Worm (Caenorhabditis elegans): ENCODE data around the gene Y45F3A.9.

The Y45F3A.9 gene

DNA sequence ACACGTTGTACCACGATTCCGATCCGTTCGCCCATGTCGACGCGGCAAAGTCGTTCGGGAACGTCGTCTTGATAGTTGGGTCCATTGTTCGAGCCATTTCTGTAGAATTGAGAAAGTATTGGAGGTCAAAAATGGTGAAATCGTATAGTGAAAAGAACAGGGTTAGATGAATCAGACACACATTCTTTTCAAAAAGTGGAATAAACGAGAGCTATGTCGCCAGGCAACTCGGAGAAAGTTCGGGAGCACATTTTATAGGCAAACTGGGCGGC is 38.4 kb upstream of the Y45F3A.9 start, which contains the start of gene Y39A1A.9:
Gene Y39A1A.9 (minus strand): TSS at position 99 of the 272 bp plus-strand sequence.
- TF ChIP-seq sup-37 (GFP tag; optimal IDR thresholded peaks at IDR 0.05) (no peak), ztf-4 (tag; optimal IDR thresholded peaks at IDR 0.05) (no peak), elt-3 (tag; optimal IDR thresholded peaks at IDR 0.05) (no peak), C16A3.4 (tag; optimal IDR thresholded peaks at IDR 0.05) (no peak), dpl-1 (GFP tag; optimal IDR thresholded peaks at IDR 0.05) (no peak), nhr-77 (tag; optimal IDR thresholded peaks at IDR 0.05) (no peak), unc-86 (tag; optimal IDR thresholded peaks at IDR 0.05) (no peak), snu-23 (GFP tag; optimal IDR thresholded peaks at IDR 0.05) (no peak), efl-3 (GFP tag; optimal IDR thresholded peaks at IDR 0.05) (no peak), lin-13 (GFP tag; optimal IDR thresholded peaks at IDR 0.05) (no peak), isw-1 (GFP tag; IDR thresholded peaks at IDR 0.05) (no peak), mab-9 (GFP tag; IDR thresholded peaks at IDR 0.05) (no peak)

DNA sequence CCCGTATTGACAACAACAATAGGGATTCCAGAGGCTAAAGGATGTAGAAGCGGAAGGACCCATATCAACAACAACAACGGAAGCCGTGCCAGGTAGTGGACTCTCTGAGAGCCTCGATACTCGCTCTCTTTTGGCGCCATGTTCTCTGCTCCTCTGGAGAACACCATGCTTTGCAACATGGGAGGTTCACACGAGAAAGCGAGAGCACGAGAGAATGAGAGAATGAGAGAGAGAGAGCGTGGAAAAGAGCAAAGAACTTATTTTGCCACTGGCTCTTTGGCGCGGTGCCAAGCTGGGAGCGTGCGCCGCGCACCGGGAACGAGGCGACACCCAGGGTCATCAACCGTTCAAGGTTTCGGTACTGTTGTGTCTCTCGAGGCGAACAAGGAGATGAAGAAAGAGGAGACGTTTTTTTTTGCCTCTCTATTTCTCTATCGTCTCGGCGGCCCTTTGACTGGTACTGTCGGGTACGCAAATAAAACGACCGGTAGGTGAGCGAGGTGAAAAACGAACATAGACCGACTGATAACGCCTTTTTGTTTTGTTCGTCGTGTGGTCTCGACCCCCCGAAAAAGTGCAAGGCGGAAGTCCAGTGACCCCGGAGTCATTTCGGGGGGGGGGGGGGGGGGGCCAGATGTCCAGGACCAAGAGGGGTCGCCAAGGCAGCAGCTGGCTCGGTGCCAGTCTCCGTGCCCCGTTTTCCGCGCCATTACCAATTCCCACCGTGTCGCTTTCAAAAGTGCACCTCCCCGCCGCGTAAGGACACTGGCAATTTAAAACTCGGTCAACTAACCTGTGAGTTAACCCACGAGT is 37.8 kb upstream of the Y45F3A.9 start, which contains the start of gene Y39A1A.10:
Gene Y39A1A.10 (plus strand): TSS at position 139 of the 813 bp plus-strand sequence.
- TF ChIP-seq hlh-4 (tag; optimal IDR thresholded peaks at IDR 0.05) = no peak
- TF ChIP-seq ceh-82 (tag; optimal IDR thresholded peaks at IDR 0.05) = no peak
- TF ChIP-seq isw-1 (GFP tag; IDR thresholded peaks at IDR 0.05) = no peak
- no peak for TF ChIP-seq fkh-10 (GFP tag; optimal IDR thresholded peaks at IDR 0.05)
- TF ChIP-seq ceh-8 (GFP tag; optimal IDR thresholded peaks at IDR 0.05) = peak; percentile 89
- TF ChIP-seq rnt-1 (tag; optimal IDR thresholded peaks at IDR 0.05) = peak; percentile 10
- peak in 1 of 6 experiments; percentile 0 for TF ChIP-seq elt-3 (tag; optimal IDR thresholded peaks at IDR 0.05)
- TF ChIP-seq lin-14 (GFP tag; optimal IDR thresholded peaks at IDR 0.05) = peak; percentile 72
- peak; percentile 26 for TF ChIP-seq jun-1 (tag; optimal IDR thresholded peaks at IDR 0.05)
- TF ChIP-seq skn-1 (tag; optimal IDR thresholded peaks at IDR 0.05) = no peak
- no peak for TF ChIP-seq nhr-11 (tag; optimal IDR thresholded peaks at IDR 0.05)
- TF ChIP-seq sptf-1 (tag; optimal IDR thresholded peaks at IDR 0.05) = no peak
- TF ChIP-seq tbx-2 (tag; optimal IDR thresholded peaks at IDR 0.05) = no peak
- no peak for TF ChIP-seq ama-1 (optimal IDR thresholded peaks at IDR 0.05)
- no peak for TF ChIP-seq lin-15B (tag; optimal IDR thresholded peaks at IDR 0.05)
- no peak for TF ChIP-seq irx-1 (tag; optimal IDR thresholded peaks at IDR 0.05)
- no peak for TF ChIP-seq efl-1 (optimal IDR thresholded peaks at IDR 0.05)
- TF ChIP-seq efl-1 (GFP tag; optimal IDR thresholded peaks at IDR 0.05 in 1 of 2) = peak in 1 of 2 experiments; percentile 57
- peak; percentile 37 for TF ChIP-seq blmp-1 (tag; optimal IDR thresholded peaks at IDR 0.05)
- peak; percentile 52 for TF ChIP-seq nhr-71 (tag; optimal IDR thresholded peaks at IDR 0.05)
- TF ChIP-seq lsy-2 (tag; optimal IDR thresholded peaks at IDR 0.05) = no peak
- TF ChIP-seq pax-3 (tag; optimal IDR thresholded peaks at IDR 0.05) = no peak
- no peak for TF ChIP-seq elt-2 (tag; optimal IDR thresholded peaks at IDR 0.05)
- peak; percentile 9 for TF ChIP-seq nhr-20 (tag; optimal IDR thresholded peaks at IDR 0.05)
- peak; percentile 24 for TF ChIP-seq snu-23 (GFP tag; optimal IDR thresholded peaks at IDR 0.05)
- TF ChIP-seq ces-1 (GFP tag; optimal IDR thresholded peaks at IDR 0.05) = no peak
- no peak for TF ChIP-seq nhr-12 (tag; optimal IDR thresholded peaks at IDR 0.05)
- TF ChIP-seq nhr-85 (tag) = peak; percentile 86
- TF ChIP-seq aly-2 (tag; optimal IDR thresholded peaks at IDR 0.05) = no peak
- no peak for TF ChIP-seq efl-3 (GFP tag; optimal IDR thresholded peaks at IDR 0.05)
- peak; percentile 24 for TF ChIP-seq ztf-4 (tag; optimal IDR thresholded peaks at IDR 0.05)
- TF ChIP-seq fkh-8 (tag; optimal IDR thresholded peaks at IDR 0.05) = peak; percentile 38
- TF ChIP-seq nhr-19 (GFP tag; conservative IDR thresholded peaks at IDR 0.05) = 0 out of 2 replicates have a peak, but pooled peaks have one; percentile 7
- no peak for TF ChIP-seq nhr-77 (tag; optimal IDR thresholded peaks at IDR 0.05)

All from whole organism, L1 larva.